Fruit fly (Drosophila melanogaster): ENCODE results near the gene Reph.
A peak's percentile ranks its signal among the peaks of the same experiment; 100 is the strongest.

Reph gene

DNA sequence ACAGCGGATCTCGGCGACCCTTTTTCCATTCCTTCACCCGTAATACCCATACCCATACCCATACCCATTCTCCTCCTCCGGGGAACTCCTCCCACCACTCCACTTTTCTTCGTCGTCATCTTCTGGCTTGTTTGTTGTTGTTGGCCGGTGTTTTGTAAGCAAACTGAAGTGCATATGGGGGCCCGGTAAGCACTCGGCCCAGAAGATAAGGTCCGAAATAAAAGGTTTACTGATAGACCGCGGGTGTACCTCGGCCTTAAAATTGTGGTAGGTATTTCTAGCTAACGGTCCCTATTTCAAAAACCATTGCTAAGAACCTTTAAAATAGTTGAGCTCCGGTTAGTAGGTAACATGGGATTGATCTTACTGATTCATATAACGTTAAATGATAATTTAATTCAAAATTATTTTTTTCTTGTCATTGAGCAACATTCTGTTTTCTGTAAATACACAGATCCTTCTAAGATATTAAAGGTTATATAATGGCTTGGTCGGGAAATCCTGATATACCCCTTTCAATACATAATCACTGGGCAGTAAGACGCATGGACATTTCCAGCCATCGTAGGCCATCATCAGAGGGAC is 27.5 kb upstream of the Reph start (continued):
- no peak for TF ChIP-seq Hey (tag; optimal IDR thresholded peaks at IDR 0.05)
- TF ChIP-seq CG10959 (GFP tag; IDR thresholded peaks at IDR 0.05), result peak; percentile 55; the same call in 1 of the 2 replicates
- peak; percentile 33 for TF ChIP-seq CG30403 (GFP tag; optimal IDR thresholded peaks at IDR 0.05)
- peak; percentile 31 for TF ChIP-seq Xbp1 (GFP tag; optimal IDR thresholded peaks at IDR 0.05)
- peak; percentile 16 for TF ChIP-seq Spps (tag; optimal IDR thresholded peaks at IDR 0.05)
- peak; percentile 18 for TF ChIP-seq Sox100B (GFP tag; optimal IDR thresholded peaks at IDR 0.05)
- peak; percentile 38 for TF ChIP-seq jumu (GFP tag; optimal IDR thresholded peaks at IDR 0.05)
- TF ChIP-seq bbx (GFP tag; IDR thresholded peaks at IDR 0.05; ENCODE audit: partially characterized antibody), result no peak
- TF ChIP-seq CG2678 (tag; optimal IDR thresholded peaks at IDR 0.05), result peak; percentile 56
- peak; percentile 29 for TF ChIP-seq Hsf (GFP tag; optimal IDR thresholded peaks at IDR 0.05)
- TF ChIP-seq CG15696 (tag; optimal IDR thresholded peaks at IDR 0.05), result peak; percentile 54
- TF ChIP-seq bcd (GFP tag; optimal IDR thresholded peaks at IDR 0.05), result peak; percentile 25
- no peak for TF ChIP-seq CG6175 (GFP tag; IDR thresholded peaks at IDR 0.05)
- peak; percentile 23 for TF ChIP-seq Nf-YB (GFP tag; optimal IDR thresholded peaks at IDR 0.05)
- peak; percentile 17 for TF ChIP-seq zen (tag; optimal IDR thresholded peaks at IDR 0.05)
- 0 out of 3 replicates have a peak, but pooled peaks have one; percentile 7 for TF ChIP-seq ase (GFP tag; IDR thresholded peaks at IDR 0.05)
- 0 out of 2 replicates have a peak, but pooled peaks have one; percentile 44 for TF ChIP-seq CG32772 (GFP tag; IDR thresholded peaks at IDR 0.05)
- peak; percentile 61 for TF ChIP-seq CG30431 (GFP tag; optimal IDR thresholded peaks at IDR 0.05)
- peak; percentile 41 for TF ChIP-seq CG8924 (tag; optimal IDR thresholded peaks at IDR 0.05)
- TF ChIP-seq grn (GFP tag; optimal IDR thresholded peaks at IDR 0.05), result peak; percentile 4
- peak; percentile 54 for TF ChIP-seq slp2 (GFP tag; optimal IDR thresholded peaks at IDR 0.05)
- TF ChIP-seq Blimp-1 (GFP tag; optimal IDR thresholded peaks at IDR 0.05), result peak; percentile 36
- peak; percentile 60 for TF ChIP-seq Atf-2 (GFP tag; optimal IDR thresholded peaks at IDR 0.05)
- peak; percentile 54 for TF ChIP-seq Chrac-16 (GFP tag; optimal IDR thresholded peaks at IDR 0.05)
- TF ChIP-seq trem (tag; optimal IDR thresholded peaks at IDR 0.05), result peak; percentile 16
- TF ChIP-seq ATbp (GFP tag; optimal IDR thresholded peaks at IDR 0.05), result peak; percentile 38
- TF ChIP-seq CG17829 (tag; optimal IDR thresholded peaks at IDR 0.05), result peak; percentile 60
- TF ChIP-seq hkb (optimal IDR thresholded peaks at IDR 0.05), result no peak
- TF ChIP-seq hkb (GFP tag; IDR thresholded peaks at IDR 0.05), result 0 out of 2 replicates have a peak, but pooled peaks have one; percentile 29
- 0 out of 3 replicates have a peak, but pooled peaks have one; percentile 15 for TF ChIP-seq Opbp (GFP tag; IDR thresholded peaks at IDR 0.05; ENCODE audit: partially characterized antibody)
- TF ChIP-seq fd96Cb (tag; optimal IDR thresholded peaks at IDR 0.05), result peak; percentile 58
- peak; percentile 68 for TF ChIP-seq org-1 (GFP tag; optimal IDR thresholded peaks at IDR 0.05)
- peak; percentile 58 for TF ChIP-seq kni (GFP tag; optimal IDR thresholded peaks at IDR 0.05)
- TF ChIP-seq ken (GFP tag; IDR thresholded peaks at IDR 0.05), result peak; percentile 55; the same call in 1 of the 3 replicates
- peak; percentile 37 for TF ChIP-seq CG8388 (GFP tag; optimal IDR thresholded peaks at IDR 0.05)
- 0 out of 3 replicates have a peak, but pooled peaks have one; percentile 7 for TF ChIP-seq CG34422 (GFP tag; IDR thresholded peaks at IDR 0.05)
- TF ChIP-seq CG2712 (tag; optimal IDR thresholded peaks at IDR 0.05), result peak; percentile 71
- no peak for TF ChIP-seq hb (GFP tag; IDR thresholded peaks at IDR 0.05; ENCODE audit: partially characterized antibody)
- TF ChIP-seq chm (GFP tag; IDR thresholded peaks at IDR 0.05), result peak; percentile 16; the same call in 1 of the 2 replicates
- TF ChIP-seq knrl (GFP tag; IDR thresholded peaks at IDR 0.05; ENCODE audit: partially characterized antibody), result no peak
- TF ChIP-seq row (GFP tag; IDR thresholded peaks at IDR 0.05), result peak; percentile 83
- TF ChIP-seq croc (GFP tag; conservative IDR thresholded peaks at IDR 0.05), result peak; percentile 40; the same call in 2 of the 3 replicates
- no peak for TF ChIP-seq her (GFP tag; optimal IDR thresholded peaks at IDR 0.05)
- peak; percentile 7 for TF ChIP-seq HLH54F (GFP tag; optimal IDR thresholded peaks at IDR 0.05)
- peak; percentile 38 for TF ChIP-seq CG10462 (GFP tag; optimal IDR thresholded peaks at IDR 0.05)
- TF ChIP-seq sisA (GFP tag; IDR thresholded peaks at IDR 0.05), result peak; percentile 54; the same call in 1 of the 2 replicates
- TF ChIP-seq Gug (GFP tag; IDR thresholded peaks at IDR 0.05), result 0 out of 4 replicates have a peak, but pooled peaks have one; percentile 24
- peak; percentile 2 for TF ChIP-seq CG2202 (tag; optimal IDR thresholded peaks at IDR 0.05)
- TF ChIP-seq az2 (GFP tag; optimal IDR thresholded peaks at IDR 0.05), result peak; percentile 45
